Worm (Caenorhabditis elegans) whole organism, L2 larva: ENCODE results near the gene alh-7.

Experiments used
- F13H6.1 ChIP-seq: sonication (generic microtip); optimal IDR thresholded peaks from 2 replicates; lab custom pipeline; 2016; ENCODE audit warnings: missing genetic modification characterization, missing compliant biosample characterization
- ceh-16 ChIP-seq: fragments of 150-350 bp; optimal IDR thresholded peaks from 2 replicates; lab custom pipeline; 2014; ENCODE audit warnings: missing biosample characterization, missing genetic modification characterization
- dmd-4 ChIP-seq: sonication (generic microtip); optimal IDR thresholded peaks from 2 replicates; lab custom pipeline; 2017; ENCODE audit warnings: missing biosample characterization, missing genetic modification characterization
- elt-3 ChIP-seq: sonication (generic microtip); optimal IDR thresholded peaks from 2 replicates; lab custom pipeline; 2017; ENCODE audit warnings: missing biosample characterization, missing genetic modification characterization
- lsy-2 ChIP-seq, 2 experiments: fragments of 150-350 bp in 1 of 2; sonication (generic microtip) in 1 of 2; optimal IDR thresholded peaks; 2 replicates each; lab custom pipeline; 2014 to 2017; ENCODE audit warnings: missing biosample characterization in 2 of 2, missing genetic modification characterization in 2 of 2
- mab-5 ChIP-seq: fragments of 150-350 bp; optimal IDR thresholded peaks from 2 replicates; lab custom pipeline; 2014; ENCODE audit warnings: missing biosample characterization, missing genetic modification characterization
- mdl-1 ChIP-seq, 2 experiments: fragments of 150-350 bp in 1 of 2; sonication (generic microtip) in 1 of 2; optimal IDR thresholded peaks; 2 replicates each; lab custom pipeline; 2017; ENCODE audit warnings: missing biosample characterization in 2 of 2, missing genetic modification characterization in 2 of 2
- nhr-12 ChIP-seq: fragments of 150-350 bp; optimal IDR thresholded peaks from 2 replicates; lab custom pipeline; 2014; ENCODE audit warnings: missing biosample characterization, missing genetic modification characterization
- nhr-237 ChIP-seq: fragments of 150-350 bp; optimal IDR thresholded peaks from 2 replicates; lab custom pipeline; 2014; ENCODE audit warnings: missing biosample characterization, missing genetic modification characterization
- nhr-25 ChIP-seq: fragments of 150-350 bp; sonication (generic microtip); optimal IDR thresholded peaks from 3 replicates; lab custom pipeline; 2014; ENCODE audit warnings: missing biosample characterization, missing genetic modification characterization
- sma-3 ChIP-seq: sonication (generic microtip); optimal IDR thresholded peaks from 2 replicates; lab custom pipeline; 2016; ENCODE audit warnings: missing genetic modification reagents, missing genetic modification characterization, missing compliant biosample characterization

ce11 chrII:13507535-13507934 is 15.9 kb upstream of the alh-7 start, which contains the start of gene nep-17:
- TF ChIP-seq ceh-16 (tag; lab: Kevin White, UChicago) = no peak
- TF ChIP-seq nhr-12 (tag; lab: Kevin White, UChicago) = no peak
- TF ChIP-seq dmd-4 (tag; lab: Kevin White, UChicago) = no peak
- no peak for TF ChIP-seq lsy-2 (tag; optimal IDR thresholded peaks at IDR 0.05; lab: Kevin White, UChicago)
- no peak for TF ChIP-seq F13H6.1 (tag; lab: Kevin White, UChicago)
- no peak for TF ChIP-seq mdl-1 (tag; optimal IDR thresholded peaks at IDR 0.05; lab: Kevin White, UChicago)
- TF ChIP-seq nhr-25 (tag; lab: Kevin White, UChicago) = no peak
- TF ChIP-seq elt-3 (tag; lab: Kevin White, UChicago) = no peak
- no peak for TF ChIP-seq mab-5
- TF ChIP-seq nhr-237 = no peak
- TF ChIP-seq sma-3 = no peak
